Fruit fly (Drosophila melanogaster) whole organism, embryonic: Measurements from ENCODE around the gene Bace.

ENCODE experiments used
- Abd-B ChIP-seq: fragments of 200-800 bp; sonication (Bioruptor generic); optimal IDR thresholded peaks from 2 replicates; lab custom pipeline; 2018; ENCODE audit warnings: missing biosample characterization, mild to moderate bottlenecking, missing genetic modification characterization, moderate library complexity
- Awh ChIP-seq: fragments of 200-800 bp; sonication (Bioruptor generic); IDR thresholded peaks from 2 replicates; pipeline ENCODE4, ENCODE4 v1.3.6; 2022; ENCODE audit warnings: missing biosample characterization, missing genetic modification characterization
- BEAF-32 ChIP-seq: fragments of 200-800 bp; sonication (Bioruptor generic); optimal IDR thresholded peaks from 3 replicates; lab custom pipeline; 2017; ENCODE audit warnings: missing biosample characterization, missing genetic modification characterization, mild to moderate bottlenecking, moderate library complexity, missing genetic modification reagents
- Bteb2 ChIP-seq: fragments of 200-800 bp; sonication (Bioruptor generic); optimal IDR thresholded peaks from 2 replicates; lab custom pipeline; 2016; ENCODE audit warnings: missing biosample characterization, missing genetic modification characterization
- CG10321 ChIP-seq: fragments of 200-800 bp; sonication (Bioruptor generic); IDR thresholded peaks from 2 replicates; pipeline ENCODE4 v1.3.6; 2022; ENCODE audit warnings: missing biosample characterization, missing genetic modification characterization
- CG11560 ChIP-seq: fragments of 200-800 bp; sonication (Bioruptor generic); IDR thresholded peaks from 3 replicates; pipeline ENCODE4 v1.3.6; 2022; ENCODE audit warnings: missing biosample characterization, missing genetic modification characterization
- CG12155 ChIP-seq: fragments of 200-800 bp; sonication (Bioruptor generic); optimal IDR thresholded peaks from 3 replicates; lab custom pipeline; 2016; ENCODE audit warnings: missing biosample characterization, missing genetic modification characterization
- CG13296 ChIP-seq: fragments of 200-800 bp; sonication (Bioruptor generic); optimal IDR thresholded peaks from 3 replicates; lab custom pipeline; 2018; ENCODE audit warnings: missing biosample characterization, mild to moderate bottlenecking, missing genetic modification characterization
- CG1603 ChIP-seq: fragments of 200-800 bp; sonication (Bioruptor generic); optimal IDR thresholded peaks from 2 replicates; lab custom pipeline; 2019; ENCODE audit warnings: missing biosample characterization, mild to moderate bottlenecking, missing genetic modification characterization, moderate library complexity
- CG2120 ChIP-seq: fragments of 200-800 bp; sonication (Bioruptor generic); optimal IDR thresholded peaks from 3 replicates; lab custom pipeline; 2016; ENCODE audit warnings: missing biosample characterization, missing genetic modification characterization
- CG33213 ChIP-seq: fragments of 200-800 bp; sonication (Bioruptor generic); optimal IDR thresholded peaks from 3 replicates; lab custom pipeline; 2016; ENCODE audit warnings: missing biosample characterization, missing genetic modification characterization
- CG5245 ChIP-seq: fragments of 200-800 bp; sonication (Bioruptor generic); optimal IDR thresholded peaks from 3 replicates; lab custom pipeline; 2016; ENCODE audit warnings: missing biosample characterization, missing genetic modification characterization
- CG7357 ChIP-seq: fragments of 200-800 bp; sonication (Bioruptor generic); IDR thresholded peaks from 3 replicates; pipeline ENCODE4 v1.3.6; 2022; ENCODE audit warnings: missing biosample characterization, missing genetic modification characterization
- CG8388 ChIP-seq: fragments of 200-800 bp; sonication (Bioruptor generic); optimal IDR thresholded peaks from 2 replicates; lab custom pipeline; 2019; ENCODE audit warnings: missing biosample characterization, mild to moderate bottlenecking, missing genetic modification characterization, moderate library complexity
- CG8478 ChIP-seq: fragments of >200 bp; optimal IDR thresholded peaks from 2 replicates; lab custom pipeline; 2018
- CG9797 ChIP-seq: fragments of 200-800 bp; sonication (Bioruptor generic); optimal IDR thresholded peaks from 3 replicates; lab custom pipeline; 2018; ENCODE audit warnings: missing biosample characterization, mild to moderate bottlenecking, missing genetic modification characterization
- CG9817 ChIP-seq: fragments of 200-800 bp; sonication (Bioruptor generic); optimal IDR thresholded peaks from 2 replicates; lab custom pipeline; 2018; ENCODE audit warnings: missing biosample characterization, mild to moderate bottlenecking, missing genetic modification characterization, moderate library complexity
- CG9932 ChIP-seq: fragments of 200-800 bp; sonication (Bioruptor generic); IDR thresholded peaks from 2 replicates; pipeline ENCODE4 v1.3.6; 2022; ENCODE audit warnings: missing biosample characterization, missing genetic modification characterization
- CHES-1-like ChIP-seq: fragments of 200-800 bp; sonication (Bioruptor generic); optimal IDR thresholded peaks from 2 replicates; lab custom pipeline; 2016; ENCODE audit warnings: missing biosample characterization, missing genetic modification characterization
- Dip2 ChIP-seq: fragments of 200-800 bp; sonication (Bioruptor generic); IDR thresholded peaks from 2 replicates; pipeline ENCODE4 v1.3.6; 2022; ENCODE audit warnings: missing biosample characterization, missing genetic modification characterization
- Dll ChIP-seq: fragments of 200-800 bp; sonication (Bioruptor generic); IDR thresholded peaks from 4 replicates; pipeline ENCODE4 v1.3.6; 2022; ENCODE audit warnings: missing biosample characterization, missing genetic modification characterization; ENCODE audit not compliant: partially characterized antibody
- Dref ChIP-seq: fragments of 200-800 bp; sonication (Bioruptor generic); IDR thresholded peaks from 2 replicates; pipeline ENCODE4 v1.3.6; 2022; ENCODE audit warnings: missing biosample characterization, missing genetic modification characterization
- Elba2 ChIP-seq: fragments of 200-800 bp; sonication (Bioruptor generic); optimal IDR thresholded peaks from 3 replicates; lab custom pipeline; 2016; ENCODE audit warnings: missing biosample characterization, missing genetic modification characterization
- Ets97D ChIP-seq: fragments of 200-800 bp; sonication (Bioruptor generic); optimal IDR thresholded peaks from 3 replicates; lab custom pipeline; 2016; ENCODE audit warnings: missing biosample characterization, missing genetic modification characterization
- Fer1 ChIP-seq: fragments of 200-800 bp; sonication (Bioruptor generic); optimal IDR thresholded peaks from 2 replicates; lab custom pipeline; 2017; ENCODE audit warnings: missing biosample characterization, mild to moderate bottlenecking, missing genetic modification characterization
- HLH54F ChIP-seq: fragments of 200-800 bp; sonication (Bioruptor generic); optimal IDR thresholded peaks from 3 replicates; lab custom pipeline; 2016; ENCODE audit warnings: missing biosample characterization, missing genetic modification characterization
- Hr51 ChIP-seq, 2 experiments: fragments of 200-800 bp; sonication (Bioruptor generic); optimal IDR thresholded peaks; 2 replicates in 1 of 2; 3 replicates in 1 of 2; lab custom pipeline; 2016 to 2018; ENCODE audit warnings: missing biosample characterization in 2 of 2, missing genetic modification characterization in 2 of 2, mild to moderate bottlenecking in 1 of 2, moderate library complexity in 1 of 2
- Nf-YC ChIP-seq: fragments of 200-800 bp; optimal IDR thresholded peaks from 3 replicates; lab custom pipeline; 2019; ENCODE audit warnings: missing biosample characterization, mild to moderate bottlenecking, missing genetic modification characterization, moderate library complexity
- Opbp ChIP-seq: fragments of 200-800 bp; sonication (Bioruptor generic); IDR thresholded peaks from 3 replicates; pipeline ENCODE4 v1.3.6; 2022; ENCODE audit warnings: missing biosample characterization, missing genetic modification characterization; ENCODE audit not compliant: partially characterized antibody
- Optix ChIP-seq: fragments of 200-800 bp; sonication (Bioruptor generic); IDR thresholded peaks from 3 replicates; pipeline ENCODE4 v1.3.6; 2022; ENCODE audit warnings: missing biosample characterization, missing genetic modification characterization
- Side ChIP-seq: fragments of 200-800 bp; sonication (Bioruptor generic); optimal IDR thresholded peaks from 2 replicates; lab custom pipeline; 2016; ENCODE audit warnings: missing biosample characterization, missing genetic modification characterization
- Xbp1 ChIP-seq: fragments of 200-800 bp; sonication (Bioruptor generic); optimal IDR thresholded peaks from 3 replicates; lab custom pipeline; 2016; ENCODE audit warnings: missing biosample characterization, mild to moderate bottlenecking, missing genetic modification characterization
- YL-1 ChIP-seq: fragments of 200-800 bp; sonication (Bioruptor generic); optimal IDR thresholded peaks from 3 replicates; lab custom pipeline; 2017; ENCODE audit warnings: missing biosample characterization, mild to moderate bottlenecking, missing genetic modification characterization
- bbx ChIP-seq: fragments of 200-800 bp; sonication (Bioruptor generic); IDR thresholded peaks from 2 replicates; pipeline ENCODE4 v1.3.6; 2022; ENCODE audit warnings: missing biosample characterization, missing genetic modification characterization; ENCODE audit not compliant: partially characterized antibody
- bcd ChIP-seq: fragments of 200-800 bp; sonication (Bioruptor generic); optimal IDR thresholded peaks from 2 replicates; lab custom pipeline; 2017; ENCODE audit warnings: missing biosample characterization, mild to moderate bottlenecking, missing genetic modification characterization
- chm ChIP-seq: fragments of 200-800 bp; sonication (Bioruptor generic); IDR thresholded peaks from 2 replicates; pipeline ENCODE4 v1.3.6; 2022; ENCODE audit warnings: missing biosample characterization, missing genetic modification characterization
- dpn ChIP-seq, 2 experiments: fragments of 200-800 bp; sonication (Bioruptor generic); optimal IDR thresholded peaks; 3 replicates each; lab custom pipeline; 2016; ENCODE audit warnings: missing biosample characterization in 2 of 2, missing genetic modification characterization in 2 of 2
- ems ChIP-seq: fragments of 200-800 bp; sonication (Bioruptor generic); optimal IDR thresholded peaks from 3 replicates; lab custom pipeline; 2016; ENCODE audit warnings: missing biosample characterization, missing genetic modification characterization
- gcm ChIP-seq: fragments of 200-800 bp; sonication (Bioruptor generic); optimal IDR thresholded peaks from 2 replicates; lab custom pipeline; 2019; ENCODE audit warnings: missing biosample characterization, mild to moderate bottlenecking, missing genetic modification characterization, moderate library complexity
- gt ChIP-seq: fragments of 200-800 bp; sonication (Bioruptor generic); IDR thresholded peaks from 2 replicates; pipeline ENCODE4 v1.3.6; 2022; ENCODE audit warnings: missing biosample characterization, missing genetic modification characterization
- h ChIP-seq: fragments of >200 bp; optimal IDR thresholded peaks from 2 replicates; lab custom pipeline; 2017
- hbn ChIP-seq: fragments of 200-800 bp; sonication (Bioruptor generic); IDR thresholded peaks from 2 replicates; pipeline ENCODE4 v1.3.6; 2022; ENCODE audit warnings: missing biosample characterization, missing genetic modification characterization; ENCODE audit not compliant: partially characterized antibody
- inv ChIP-seq: fragments of 200-800 bp; sonication (Bioruptor generic); IDR thresholded peaks from 2 replicates; pipeline ENCODE4 v1.3.6; 2022; ENCODE audit warnings: missing biosample characterization, missing genetic modification characterization; ENCODE audit not compliant: partially characterized antibody
- maf-S ChIP-seq: fragments of 200-800 bp; sonication (Bioruptor generic); optimal IDR thresholded peaks from 2 replicates; lab custom pipeline; 2016; ENCODE audit warnings: missing biosample characterization, missing genetic modification characterization
- sens ChIP-seq: fragments of 200-800 bp; sonication (Bioruptor generic); peaks from one replicate; lab custom pipeline; 2016; ENCODE audit warnings: missing biosample characterization, missing genetic modification characterization
- sima ChIP-seq: fragments of 200-800 bp; sonication (Bioruptor generic); optimal IDR thresholded peaks from 2 replicates; lab custom pipeline; 2016; ENCODE audit warnings: missing biosample characterization, missing genetic modification characterization
- stwl ChIP-seq: fragments of 200-800 bp; sonication (Bioruptor generic); optimal IDR thresholded peaks from 3 replicates; lab custom pipeline; 2018; ENCODE audit warnings: missing biosample characterization, mild to moderate bottlenecking, missing genetic modification characterization, moderate library complexity
- tin ChIP-seq: fragments of 200-800 bp; sonication (Bioruptor generic); optimal IDR thresholded peaks from 3 replicates; lab custom pipeline; 2016; ENCODE audit warnings: missing biosample characterization, missing genetic modification characterization
- tll ChIP-seq, 2 experiments: fragments of 200-800 bp in 1 of 2; fragments of >200 bp in 1 of 2; sonication (Bioruptor generic) in 1 of 2; optimal IDR thresholded peaks; 2 replicates each; lab custom pipeline; 2017 to 2019; ENCODE audit warnings: missing biosample characterization in 2 of 2, missing genetic modification characterization in 2 of 2, mild to moderate bottlenecking in 1 of 2, moderate library complexity in 1 of 2
- trh ChIP-seq: fragments of 200-800 bp; sonication (Bioruptor generic); optimal IDR thresholded peaks from 2 replicates; lab custom pipeline; 2016; ENCODE audit warnings: missing biosample characterization, missing genetic modification characterization
- vnd ChIP-seq: fragments of 200-800 bp; sonication (Bioruptor generic); IDR thresholded peaks from 3 replicates; pipeline ENCODE4 v1.3.6; 2022; ENCODE audit warnings: missing biosample characterization, missing genetic modification characterization; ENCODE audit not compliant: partially characterized antibody
- zen2 ChIP-seq: fragments of 200-800 bp; sonication (Bioruptor generic); IDR thresholded peaks from 3 replicates; pipeline ENCODE4 v1.3.6; 2022; ENCODE audit warnings: missing biosample characterization, missing genetic modification characterization; ENCODE audit not compliant: partially characterized antibody
- zf30C ChIP-seq: fragments of 200-800 bp; sonication (Bioruptor generic); optimal IDR thresholded peaks from 3 replicates; lab custom pipeline; 2018; ENCODE audit warnings: missing biosample characterization, mild to moderate bottlenecking, missing genetic modification characterization

Gene Bace

dm6 chr2L:8478379-8478778, 17.7 kb downstream of the Bace start (continued):
- TF ChIP-seq stwl (tag; lab: Kevin White, UChicago) (no peak), Fer1 (GFP tag; lab: Kevin White, UChicago) (no peak), gt (GFP tag; lab: Robert Waterston, UW) (no peak), Nf-YC (no peak), Ets97D (no peak), tin (GFP tag; lab: Kevin White, UChicago) (no peak), Xbp1 (GFP tag; lab: Kevin White, UChicago) (no peak), CG10321 (no peak), CG9797 (no peak), Hr51 (GFP tag; optimal IDR thresholded peaks at IDR 0.05; lab: Kevin White, UChicago) (no peak), YL-1 (no peak), chm (GFP tag; lab: Robert Waterston, UW) (peak; percentile 46), ems (no peak), hbn (no peak), bcd (GFP tag; lab: Kevin White, UChicago) (no peak), CHES-1-like (no peak), zf30C (GFP tag; lab: Kevin White, UChicago) (no peak), Dip2 (no peak), CG12155 (GFP tag; lab: Kevin White, UChicago) (peak; percentile 13), maf-S (no peak), CG9932 (GFP tag; lab: Robert Waterston, UW) (no peak), CG8478 (lab: Kevin White, UChicago) (no peak), CG9817 (tag; lab: Kevin White, UChicago) (no peak), CG13296 (GFP tag; lab: Kevin White, UChicago) (no peak), tll (GFP tag; optimal IDR thresholded peaks at IDR 0.05; lab: Kevin White, UChicago) (peak in 1 of 2 experiments; percentile 32), zen2 (GFP tag; lab: Robert Waterston, UW) (0 out of 3 replicates have a peak, but pooled peaks have one; percentile 40), Optix (no peak), Awh (peak; percentile 19; the same call in 1 of the 2 replicates), inv (GFP tag; lab: Robert Waterston, UW) (no peak), CG7357 (no peak), CG5245 (no peak), sens (peak; percentile 9), HLH54F (no peak), CG8388 (no peak), gcm (no peak)

DNA sequence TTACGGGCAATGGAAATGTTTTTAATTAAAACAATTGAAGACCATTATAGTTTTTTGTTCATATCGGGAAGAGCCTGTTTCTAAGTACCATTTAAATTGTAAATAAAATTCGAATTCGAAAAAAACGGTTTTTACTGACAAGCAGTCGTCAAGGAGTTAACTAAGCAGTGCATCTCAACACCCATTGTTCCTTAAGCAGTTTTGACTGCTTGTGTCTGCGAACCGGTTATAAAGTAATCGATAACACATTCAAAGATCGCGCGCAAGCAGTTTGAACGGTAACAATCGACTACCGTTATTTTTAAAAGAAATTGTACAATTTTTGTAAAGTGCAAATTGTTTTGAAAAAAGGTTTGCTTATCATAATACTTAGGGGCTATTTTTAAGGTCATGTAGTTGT, 18.1 kb downstream of the Bace start:
- peak; percentile 29 for TF ChIP-seq Abd-B (GFP tag; lab: Kevin White, UChicago)
- TF ChIP-seq Elba2 (GFP tag; lab: Kevin White, UChicago), result no peak
- peak; percentile 3 for TF ChIP-seq maf-S
- no peak for TF ChIP-seq trh
- peak; percentile 36; the same call in 2 of the 3 replicates for TF ChIP-seq vnd (GFP tag; lab: Robert Waterston, UW)
- TF ChIP-seq Dref (GFP tag; lab: Robert Waterston, UW), result peak; percentile 89
- TF ChIP-seq dpn (GFP tag; optimal IDR thresholded peaks at IDR 0.05; lab: Kevin White, UChicago), result peak in 1 of 2 experiments; percentile 20
- peak; percentile 46 for TF ChIP-seq CG33213 (GFP tag; lab: Kevin White, UChicago)
- peak; percentile 54 for TF ChIP-seq BEAF-32 (GFP tag; lab: Kevin White, UChicago)
- TF ChIP-seq Side, result no peak
- peak; percentile 96 for TF ChIP-seq CG11560 (tag; lab: Robert Waterston, UW)
- TF ChIP-seq bbx (GFP tag; lab: Robert Waterston, UW), result peak; percentile 52; the same call in 1 of the 2 replicates
- no peak for TF ChIP-seq h (lab: Kevin White, UChicago)
- TF ChIP-seq Bteb2 (GFP tag; lab: Kevin White, UChicago), result no peak
- no peak for TF ChIP-seq sima (GFP tag; lab: Kevin White, UChicago)
- TF ChIP-seq Dll (GFP tag; lab: Robert Waterston, UW), result peak; percentile 19; the same call in 1 of the 4 replicates
- peak; percentile 75 for TF ChIP-seq CG1603 (tag; lab: Kevin White, UChicago)
- TF ChIP-seq CG2120 (GFP tag; lab: Kevin White, UChicago), result peak; percentile 17
- TF ChIP-seq Opbp (GFP tag; lab: Robert Waterston, UW), result peak; percentile 72; the same call in 2 of the 3 replicates
